Worm (Caenorhabditis elegans) whole organism, L2 larva: Measurements from ENCODE around the gene ufm-1.

Experiments
- R02D3.7 ChIP-seq: fragments of 150-350 bp; optimal IDR thresholded peaks from 2 replicates; lab custom pipeline; 2014; ENCODE audit warnings: missing biosample characterization, missing genetic modification characterization
- aly-2 ChIP-seq: fragments of 150-350 bp; optimal IDR thresholded peaks from 2 replicates; lab custom pipeline; 2014; ENCODE audit warnings: missing biosample characterization, missing genetic modification characterization
- ama-1 ChIP-seq: fragments of 150-350 bp; optimal IDR thresholded peaks from 2 replicates; lab custom pipeline; 2018; ENCODE audit warnings: inconsistent platforms
- blmp-1 ChIP-seq: sonication (generic microtip); optimal IDR thresholded peaks from 2 replicates; lab custom pipeline; 2017; ENCODE audit warnings: missing genetic modification characterization, mild to moderate bottlenecking, missing compliant biosample characterization, antibody characterized with exemption, moderate library complexity; ENCODE audit not compliant: insufficient read depth
- nhr-11 ChIP-seq: fragments of 150-350 bp; optimal IDR thresholded peaks from 2 replicates; lab custom pipeline; 2014; ENCODE audit warnings: missing biosample characterization, missing genetic modification characterization
- nhr-237 ChIP-seq: fragments of 150-350 bp; optimal IDR thresholded peaks from 2 replicates; lab custom pipeline; 2014; ENCODE audit warnings: missing biosample characterization, missing genetic modification characterization
- nhr-25 ChIP-seq: fragments of 150-350 bp; sonication (generic microtip); optimal IDR thresholded peaks from 3 replicates; lab custom pipeline; 2014; ENCODE audit warnings: missing biosample characterization, missing genetic modification characterization
- nhr-6 ChIP-seq: fragments of 150-350 bp; optimal IDR thresholded peaks from 2 replicates; lab custom pipeline; 2014; ENCODE audit warnings: missing biosample characterization, missing genetic modification characterization
- nhr-77 ChIP-seq: fragments of 150-350 bp; optimal IDR thresholded peaks from 2 replicates; lab custom pipeline; 2014; ENCODE audit warnings: missing biosample characterization, missing genetic modification characterization
- sem-4 ChIP-seq: fragments of 150-350 bp; optimal IDR thresholded peaks from 2 replicates; lab custom pipeline; 2014; ENCODE audit warnings: missing biosample characterization, missing genetic modification reagents, missing genetic modification characterization
- unc-62 ChIP-seq: fragments of 150-350 bp; optimal IDR thresholded peaks from 2 replicates; lab custom pipeline; 2014; ENCODE audit warnings: missing biosample characterization, missing genetic modification reagents, missing genetic modification characterization

ce11 chrIII:7873481-7873880 is 14.7 kb downstream of the ufm-1 start, which contains the start of gene tyr-1:
- TF ChIP-seq nhr-11 (tag; lab: Kevin White, UChicago): no peak
- TF ChIP-seq unc-62 (GFP tag; lab: Kevin White, UChicago): no peak
- TF ChIP-seq nhr-25 (tag; lab: Kevin White, UChicago): no peak
- no peak for TF ChIP-seq nhr-6 (tag; lab: Kevin White, UChicago)
- no peak for TF ChIP-seq nhr-237 (tag; lab: Kevin White, UChicago)
- TF ChIP-seq blmp-1: no peak
- TF ChIP-seq nhr-77 (tag; lab: Kevin White, UChicago): no peak
- TF ChIP-seq R02D3.7 (tag; lab: Kevin White, UChicago): no peak
- no peak for TF ChIP-seq aly-2
- no peak for TF ChIP-seq sem-4 (tag; lab: Kevin White, UChicago)
- TF ChIP-seq ama-1 (lab: Kevin White, UChicago): no peak
